Worm (Caenorhabditis elegans): ENCODE results near the gene sdz-27.
A peak's percentile ranks its signal among the peaks of the same experiment; 100 is the strongest.

Gene sdz-27

DNA sequence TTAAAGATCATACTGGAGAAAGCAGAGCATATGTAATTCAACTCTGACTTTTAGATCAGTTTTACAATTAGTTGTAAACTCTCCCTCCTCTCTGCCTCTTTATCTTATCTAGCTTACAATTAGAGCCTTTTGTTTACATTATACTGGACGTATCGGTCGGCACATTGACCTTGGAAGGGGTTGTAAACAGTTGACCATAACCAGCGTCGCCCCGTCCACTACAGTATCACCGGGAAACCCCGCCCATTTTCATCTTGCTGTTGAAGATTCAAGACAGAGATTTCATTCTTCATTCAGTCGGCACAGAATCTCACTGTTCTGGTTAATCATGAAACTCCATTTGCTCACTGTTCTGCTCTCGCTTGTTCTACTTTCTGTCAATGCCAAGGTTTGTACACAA lies at the start of gene sdz-27:
Gene sdz-27, plus strand, starts transcription at position 301 of the 400 bp plus-strand sequence.
- TF ChIP-seq akir-1 (GFP tag; optimal IDR thresholded peaks at IDR 0.05) (no peak), nfyb-1 (GFP tag; IDR thresholded peaks at IDR 0.05) (no peak), mel-28 (tag; optimal IDR thresholded peaks at IDR 0.05; ENCODE audit: borderline replicate concordance) (no peak)

DNA sequence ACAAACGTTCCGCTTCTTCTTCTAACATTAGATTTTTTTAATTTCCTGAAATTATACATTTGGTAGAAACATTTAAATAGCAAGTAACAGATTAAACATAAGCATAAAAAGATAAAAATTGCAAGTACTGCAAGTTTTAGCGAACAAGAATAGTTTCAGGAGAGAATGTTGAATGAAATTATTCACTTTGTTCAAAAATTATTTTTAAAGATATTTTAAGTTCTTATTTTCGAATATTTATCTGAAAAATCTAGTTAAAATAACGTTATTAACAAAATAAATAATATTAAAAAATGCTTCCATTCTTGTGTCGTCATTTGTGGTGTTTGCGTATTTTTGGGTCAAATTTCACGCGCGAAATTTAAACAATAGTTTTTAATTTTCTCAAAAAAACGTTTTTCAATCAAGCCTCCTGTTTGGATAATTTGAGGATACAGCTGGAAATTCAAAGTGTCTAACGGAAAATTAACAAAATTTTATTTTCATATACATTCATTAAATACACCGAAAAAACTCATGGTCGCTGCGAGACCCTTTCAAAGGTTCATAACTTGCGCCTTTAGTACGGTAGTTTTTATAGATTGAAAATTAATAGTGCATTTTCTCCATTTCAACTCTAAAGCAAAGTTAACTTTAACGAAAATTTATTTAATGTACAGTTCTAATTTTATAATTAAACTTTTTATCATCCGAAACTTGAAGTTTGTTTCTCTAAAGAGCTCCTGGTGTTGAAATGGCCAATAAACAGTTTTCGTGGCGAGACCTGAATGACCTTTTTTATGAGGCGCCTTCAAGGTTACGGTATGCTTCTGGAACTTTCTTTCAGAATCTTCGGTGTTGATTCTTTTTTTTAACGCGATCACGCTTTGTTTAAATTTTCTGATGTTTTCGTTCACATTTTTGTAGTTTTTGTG lies 44.3 kb upstream of the sdz-27 start, which contains the start of gene skih-2:
Gene skih-2, minus strand, starts transcription at position 51 of the 914 bp plus-strand sequence.
- no peak for TF ChIP-seq hlh-12 (tag; optimal IDR thresholded peaks at IDR 0.05)
- TF ChIP-seq snpc-1.1 (tag; optimal IDR thresholded peaks at IDR 0.05; ENCODE audit: insufficient read depth): no peak
- 0 out of 2 replicates have a peak, but pooled peaks have one; percentile 15 for TF ChIP-seq ekl-4 (GFP tag; IDR thresholded peaks at IDR 0.05)
- peak; percentile 30; the same call in 1 of the 2 replicates for TF ChIP-seq rcor-1 (GFP tag; IDR thresholded peaks at IDR 0.05)
- TF ChIP-seq him-1 (tag; optimal IDR thresholded peaks at IDR 0.05): peak; percentile 2
- no peak; the same call in none of the 2 replicates for TF ChIP-seq D2030.7 (GFP tag; IDR thresholded peaks at IDR 0.05)
- TF ChIP-seq ceh-100 (GFP tag; IDR thresholded peaks at IDR 0.05): peak; percentile 44
- TF ChIP-seq efl-1 (GFP tag; optimal IDR thresholded peaks at IDR 0.05): peak; percentile 72
- no peak for TF ChIP-seq F55B11.4 (tag; optimal IDR thresholded peaks at IDR 0.05; ENCODE audit: borderline replicate concordance, insufficient read depth)
- peak; percentile 16 for TF ChIP-seq unc-130 (GFP tag; optimal IDR thresholded peaks at IDR 0.05)
- no peak for TF ChIP-seq lin-26 (GFP tag; IDR thresholded peaks at IDR 0.05)
- no peak for TF ChIP-seq cebp-1 (GFP tag; IDR thresholded peaks at IDR 0.05)
- TF ChIP-seq cebp-1 (tag; optimal IDR thresholded peaks at IDR 0.05): no peak
- peak; percentile 91 for TF ChIP-seq xnd-1 (tag; optimal IDR thresholded peaks at IDR 0.05)
- peak; percentile 78 for TF ChIP-seq madf-8 (GFP tag; conservative IDR thresholded peaks at IDR 0.05)
- no peak for TF ChIP-seq die-1 (tag; optimal IDR thresholded peaks at IDR 0.05)
- no peak for TF ChIP-seq zfh-2 (GFP tag; conservative IDR thresholded peaks at IDR 0.05)
- TF ChIP-seq ceh-91 (GFP tag; IDR thresholded peaks at IDR 0.05): peak; percentile 73
- TF ChIP-seq lin-35 (GFP tag; optimal IDR thresholded peaks at IDR 0.05): peak in 1 of 3 experiments; percentile 81
- no peak for TF ChIP-seq madf-3 (GFP tag; IDR thresholded peaks at IDR 0.05)
- TF ChIP-seq dpl-1 (GFP tag; optimal IDR thresholded peaks at IDR 0.05): peak; percentile 70
- TF ChIP-seq F33H1.4 (GFP tag; IDR thresholded peaks at IDR 0.05): peak; percentile 89
- TF ChIP-seq snpc-3.4 (tag; optimal IDR thresholded peaks at IDR 0.05): peak; percentile 14
- TF ChIP-seq snpc-4 (GFP tag; optimal IDR thresholded peaks at IDR 0.05): no peak
- peak in 2 of 4 experiments; percentile 16 to 20 for TF ChIP-seq snpc-4 (tag; optimal IDR thresholded peaks at IDR 0.05)
- peak; percentile 75 for TF ChIP-seq lin-54 (GFP tag; optimal IDR thresholded peaks at IDR 0.05)
- TF ChIP-seq hsf-1 (GFP tag; IDR thresholded peaks at IDR 0.05): peak; percentile 98
- TF ChIP-seq lsl-1 (GFP tag; optimal IDR thresholded peaks at IDR 0.05): peak; percentile 93
- TF ChIP-seq nfyb-1 (GFP tag; IDR thresholded peaks at IDR 0.05): peak; percentile 45; the same call in 1 of the 2 replicates
- TF ChIP-seq hmg-1.2 (GFP tag; IDR thresholded peaks at IDR 0.05): no peak
- peak; percentile 66 for TF ChIP-seq F49E8.2 (tag; optimal IDR thresholded peaks at IDR 0.05; ENCODE audit: insufficient read depth)
- TF ChIP-seq madf-6 (GFP tag; IDR thresholded peaks at IDR 0.05): peak; percentile 95
- no peak for TF ChIP-seq atf-7 (tag; optimal IDR thresholded peaks at IDR 0.05)

DNA sequence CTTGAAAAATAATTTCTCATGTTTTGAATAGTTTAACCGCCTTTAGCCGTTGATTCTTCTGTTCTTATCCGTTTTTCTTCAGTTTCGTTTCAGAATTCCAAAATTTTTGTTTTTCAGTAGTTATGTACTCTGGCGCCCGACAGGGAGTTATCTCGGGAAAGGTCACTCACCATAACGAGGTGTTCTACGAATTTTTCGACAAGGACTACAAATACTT lies 43.7 kb upstream of the sdz-27 start, which contains the start of gene F01G4.4:
Gene F01G4.4, plus strand, starts transcription at position 118 of the 217 bp plus-strand sequence.
- no peak for TF ChIP-seq ztf-22 (GFP tag; optimal IDR thresholded peaks at IDR 0.05)
- no peak for TF ChIP-seq die-1 (tag; optimal IDR thresholded peaks at IDR 0.05)
- TF ChIP-seq B0035.1 (tag; optimal IDR thresholded peaks at IDR 0.05): no peak
- no peak for TF ChIP-seq him-1 (tag; optimal IDR thresholded peaks at IDR 0.05)
- TF ChIP-seq lin-35 (GFP tag; optimal IDR thresholded peaks at IDR 0.05): no peak
- no peak for TF ChIP-seq F39B2.1 (GFP tag; IDR thresholded peaks at IDR 0.05)
